Worm (Caenorhabditis elegans) whole organism, L1 larva: ENCODE data around the gene rnh-2.

Experiments used
- C16A3.4 ChIP-seq: fragments of 150-350 bp; optimal IDR thresholded peaks from 2 replicates; lab custom pipeline; 2014; ENCODE audit warnings: missing biosample characterization, missing genetic modification characterization
- C34B4.2 ChIP-seq: sonication (generic microtip); optimal IDR thresholded peaks from 2 replicates; lab custom pipeline; 2017; ENCODE audit warnings: mild to moderate bottlenecking, missing genetic modification characterization, missing compliant biosample characterization
- F16B12.6 ChIP-seq: fragments of 150-350 bp; optimal IDR thresholded peaks from 2 replicates; lab custom pipeline; 2014; ENCODE audit warnings: missing biosample characterization, missing genetic modification characterization
- aha-1 ChIP-seq: fragments of 150-350 bp; optimal IDR thresholded peaks from 2 replicates; lab custom pipeline; 2014; ENCODE audit warnings: missing biosample characterization, missing genetic modification characterization
- blmp-1 ChIP-seq: fragments of 150-350 bp; optimal IDR thresholded peaks from 2 replicates; lab custom pipeline; 2014; ENCODE audit warnings: missing biosample characterization, missing genetic modification characterization
- ceh-8 ChIP-seq: fragments of 200-800 bp; sonication (Bioruptor generic); optimal IDR thresholded peaks from 2 replicates; lab custom pipeline; 2018; ENCODE audit warnings: mild to moderate bottlenecking, missing genetic modification characterization, moderate library complexity, missing compliant biosample characterization
- ces-1 ChIP-seq: fragments of 150-350 bp; optimal IDR thresholded peaks from 2 replicates; lab custom pipeline; 2014; ENCODE audit warnings: missing biosample characterization, missing genetic modification reagents, missing genetic modification characterization
- dpl-1 ChIP-seq, 3 experiments: fragments of 150-350 bp in 2 of 3; sonication (generic microtip) in 1 of 3; optimal IDR thresholded peaks; 2 replicates each; lab custom pipeline; 2014 to 2017; ENCODE audit warnings: missing biosample characterization in 3 of 3, missing genetic modification characterization in 3 of 3, missing genetic modification reagents in 3 of 3
- dsc-1 ChIP-seq: sonication (generic microtip); optimal IDR thresholded peaks from 2 replicates; lab custom pipeline; 2016; ENCODE audit warnings: mild to moderate bottlenecking, missing genetic modification characterization, missing compliant biosample characterization
- efl-1 ChIP-seq, 4 experiments: fragments of 150-350 bp; optimal IDR thresholded peaks in 3 of 4; peaks in 1 of 4; 1 replicate in 1 of 4; 2 replicates in 3 of 4; lab custom pipeline; 2014; ENCODE audit warnings: missing biosample characterization in 2 of 4, missing genetic modification characterization in 2 of 4, missing genetic modification reagents in 2 of 4
- efl-3 ChIP-seq: fragments of 200-800 bp; sonication (Bioruptor generic); optimal IDR thresholded peaks from 2 replicates; lab custom pipeline; 2018; ENCODE audit warnings: mild to moderate bottlenecking, missing genetic modification characterization, missing compliant biosample characterization
- egl-13 ChIP-seq: sonication (generic microtip); optimal IDR thresholded peaks from 2 replicates; lab custom pipeline; 2016; ENCODE audit warnings: missing genotype, missing genetic modification reagents, missing genetic modification characterization, missing compliant biosample characterization
- elt-2 ChIP-seq: sonication (generic microtip); optimal IDR thresholded peaks from 2 replicates; lab custom pipeline; 2016; ENCODE audit warnings: missing genetic modification characterization, mild to moderate bottlenecking, inconsistent platforms, missing compliant biosample characterization, missing genetic modification reagents
- elt-3 ChIP-seq, 6 experiments: fragments of 150-350 bp in 1 of 6; sonication (generic microtip); optimal IDR thresholded peaks; 2 replicates each; lab custom pipeline; 2017 to 2018; ENCODE audit warnings: missing biosample characterization in 6 of 6, missing genetic modification characterization in 6 of 6, inconsistent platforms in 1 of 6
- fkh-10 ChIP-seq: sonication (generic microtip); optimal IDR thresholded peaks from 2 replicates; lab custom pipeline; 2017; ENCODE audit warnings: missing biosample characterization, missing genetic modification reagents, missing genetic modification characterization
- fkh-4 ChIP-seq: sonication (generic microtip); optimal IDR thresholded peaks from 2 replicates; lab custom pipeline; 2016; ENCODE audit warnings: missing compliant biosample characterization, missing genetic modification characterization, borderline replicate concordance
- fos-1 ChIP-seq: fragments of 150-350 bp; optimal IDR thresholded peaks from 2 replicates; lab custom pipeline; 2014; ENCODE audit warnings: missing biosample characterization, missing genetic modification characterization
- grh-1 ChIP-seq: fragments of 200-800 bp; sonication (Bioruptor generic); IDR thresholded peaks from 2 replicates; pipeline ENCODE4 v1.3.6; 2022; ENCODE audit warnings: missing genetic modification reagents, missing genetic modification characterization, missing compliant biosample characterization
- hpl-2 ChIP-seq: fragments of 150-350 bp; optimal IDR thresholded peaks from 2 replicates; lab custom pipeline; 2014; ENCODE audit warnings: missing biosample characterization, missing genetic modification reagents, missing genetic modification characterization
- irx-1 ChIP-seq: sonication (generic microtip); optimal IDR thresholded peaks from 2 replicates; lab custom pipeline; 2016; ENCODE audit warnings: missing genetic modification characterization, missing compliant biosample characterization
- jun-1 ChIP-seq: fragments of 150-350 bp; optimal IDR thresholded peaks from 2 replicates; lab custom pipeline; 2014; ENCODE audit warnings: missing biosample characterization, missing genetic modification reagents, missing genetic modification characterization
- lin-14 ChIP-seq: fragments of 200-800 bp; sonication (Bioruptor generic); optimal IDR thresholded peaks from 2 replicates; lab custom pipeline; 2018; ENCODE audit warnings: mild to moderate bottlenecking, missing genetic modification characterization, moderate library complexity, missing compliant biosample characterization
- lin-15B ChIP-seq: fragments of 150-350 bp; sonication (generic microtip); optimal IDR thresholded peaks from 3 replicates; lab custom pipeline; 2014; ENCODE audit warnings: missing biosample characterization, missing genetic modification characterization
- lin-35 ChIP-seq, 2 experiments: fragments of 150-350 bp; optimal IDR thresholded peaks; 2 replicates each; lab custom pipeline; 2014; ENCODE audit warnings: missing biosample characterization in 2 of 2, missing genetic modification characterization in 2 of 2, missing genetic modification reagents in 2 of 2
- lin-39 ChIP-seq: fragments of 150-350 bp; optimal IDR thresholded peaks from 2 replicates; lab custom pipeline; 2014; ENCODE audit warnings: missing biosample characterization, missing genetic modification reagents, missing genetic modification characterization
- lsy-2 ChIP-seq, 2 experiments: fragments of 150-350 bp; optimal IDR thresholded peaks; 2 replicates each; lab custom pipeline; 2014; ENCODE audit warnings: missing biosample characterization in 2 of 2, missing genetic modification characterization in 2 of 2
- mef-2 ChIP-seq: fragments of 150-350 bp; optimal IDR thresholded peaks from 2 replicates; lab custom pipeline; 2014; ENCODE audit warnings: missing biosample characterization, missing genetic modification characterization
- mep-1 ChIP-seq: fragments of 150-350 bp; optimal IDR thresholded peaks from 2 replicates; lab custom pipeline; 2014; ENCODE audit warnings: missing biosample characterization, missing genetic modification characterization
- nhr-11 ChIP-seq: fragments of 150-350 bp; optimal IDR thresholded peaks from 2 replicates; lab custom pipeline; 2014; ENCODE audit warnings: missing biosample characterization, missing genetic modification characterization
- nhr-19 ChIP-seq: fragments of 200-800 bp; sonication (Bioruptor generic); conservative IDR thresholded peaks from 2 replicates; pipeline ENCODE4 v1.3.6; 2022; ENCODE audit warnings: missing genetic modification characterization, missing compliant biosample characterization
- nhr-20 ChIP-seq: sonication (generic microtip); optimal IDR thresholded peaks from 2 replicates; lab custom pipeline; 2016; ENCODE audit warnings: mild to moderate bottlenecking, missing genetic modification characterization, missing compliant biosample characterization
- nhr-237 ChIP-seq: fragments of 150-350 bp; optimal IDR thresholded peaks from 2 replicates; lab custom pipeline; 2014; ENCODE audit warnings: missing biosample characterization, missing genetic modification characterization
- nhr-47 ChIP-seq: sonication (generic microtip); optimal IDR thresholded peaks from 2 replicates; lab custom pipeline; 2016; ENCODE audit warnings: mild to moderate bottlenecking, missing genetic modification characterization, moderate library complexity, missing compliant biosample characterization
- nhr-71 ChIP-seq: sonication (generic microtip); optimal IDR thresholded peaks from 2 replicates; lab custom pipeline; 2016; ENCODE audit warnings: mild to moderate bottlenecking, missing genetic modification characterization, moderate library complexity, missing compliant biosample characterization
- nhr-84 ChIP-seq: sonication (generic microtip); optimal IDR thresholded peaks from 2 replicates; lab custom pipeline; 2017; ENCODE audit warnings: missing biosample characterization, missing genetic modification characterization
- nhr-85 ChIP-seq: sonication (generic microtip); peaks from one replicate; lab custom pipeline; 2016; ENCODE audit warnings: missing genetic modification characterization, inconsistent platforms, missing compliant biosample characterization
- nhr-90 ChIP-seq: sonication (generic microtip); optimal IDR thresholded peaks from 2 replicates; lab custom pipeline; 2016; ENCODE audit warnings: mild to moderate bottlenecking, missing genetic modification characterization, missing compliant biosample characterization; ENCODE audit not compliant: poor library complexity
- pqm-1 ChIP-seq: sonication (generic microtip); optimal IDR thresholded peaks from 3 replicates; lab custom pipeline; 2017; ENCODE audit warnings: missing biosample characterization, missing genetic modification characterization
- snpc-4 ChIP-seq: fragments of 150-350 bp; optimal IDR thresholded peaks from 2 replicates; lab custom pipeline; 2014; ENCODE audit warnings: missing biosample characterization, missing genetic modification characterization
- snu-23 ChIP-seq: sonication (generic microtip); optimal IDR thresholded peaks from 2 replicates; lab custom pipeline; 2016; ENCODE audit warnings: missing genetic modification characterization, missing compliant biosample characterization
- swsn-7 ChIP-seq: sonication (generic microtip); optimal IDR thresholded peaks from 2 replicates; lab custom pipeline; 2016; ENCODE audit warnings: missing genetic modification characterization, missing compliant biosample characterization
- tbx-2 ChIP-seq: sonication (generic microtip); optimal IDR thresholded peaks from 2 replicates; lab custom pipeline; 2016; ENCODE audit warnings: missing genetic modification characterization, missing compliant biosample characterization
- unc-130 ChIP-seq: fragments of 150-350 bp; optimal IDR thresholded peaks from 2 replicates; lab custom pipeline; 2017; ENCODE audit warnings: missing biosample characterization, missing genetic modification characterization, inconsistent platforms
- unc-30 ChIP-seq: sonication (generic microtip); optimal IDR thresholded peaks from 2 replicates; lab custom pipeline; 2017; ENCODE audit warnings: missing biosample characterization, missing genetic modification characterization
- unc-98 ChIP-seq: fragments of 200-800 bp; sonication (Bioruptor generic); IDR thresholded peaks from 2 replicates; pipeline ENCODE4 v1.3.6; 2022; ENCODE audit warnings: missing genetic modification characterization, missing compliant biosample characterization
- xbp-1 ChIP-seq: sonication (generic microtip); optimal IDR thresholded peaks from 2 replicates; lab custom pipeline; 2016; ENCODE audit warnings: missing genetic modification characterization, missing compliant biosample characterization
- zip-4 ChIP-seq: fragments of 200-800 bp; sonication (Bioruptor generic); optimal IDR thresholded peaks from 2 replicates; lab custom pipeline; 2018; ENCODE audit warnings: mild to moderate bottlenecking, missing genetic modification characterization, moderate library complexity, missing compliant biosample characterization
- ztf-11 ChIP-seq, 2 experiments: sonication (generic microtip); optimal IDR thresholded peaks; 2 replicates each; lab custom pipeline; 2016 to 2017; ENCODE audit warnings: missing genetic modification characterization in 2 of 2, missing biosample characterization in 1 of 2, missing compliant biosample characterization in 1 of 2
- ztf-4 ChIP-seq: fragments of 150-350 bp; optimal IDR thresholded peaks from 2 replicates; lab custom pipeline; 2014; ENCODE audit warnings: missing biosample characterization, missing genetic modification characterization

rnh-2 gene

ce11 chrII:8483793-8484186 is 33.2 kb upstream of the rnh-2 start, which contains the start of gene taap-1 (continued):
- no peak for TF ChIP-seq snpc-4 (tag; lab: Kevin White, UChicago)
- TF ChIP-seq, all 84 proteins: peak for 10

- peak; percentile 19 for TF ChIP-seq nhr-90 (tag; lab: Kevin White, UChicago)
- peak; percentile 31 for TF ChIP-seq blmp-1 (tag; lab: Kevin White, UChicago)
- TF ChIP-seq ceh-8 (GFP tag; lab: Kevin White, UChicago) = no peak
- TF ChIP-seq nhr-84 = no peak
- peak; percentile 50 for TF ChIP-seq nhr-85
- TF ChIP-seq nhr-20 (tag; lab: Kevin White, UChicago) = peak; percentile 67
- TF ChIP-seq elt-2 = peak; percentile 90
- no peak for TF ChIP-seq fos-1
- peak; percentile 38 for TF ChIP-seq nhr-71
- TF ChIP-seq jun-1 (tag; lab: Kevin White, UChicago) = peak; percentile 53
- peak in 1 of 2 experiments; percentile 46 for TF ChIP-seq lin-35 (GFP tag; optimal IDR thresholded peaks at IDR 0.05; lab: Kevin White, UChicago)
- peak; percentile 59 for TF ChIP-seq snu-23 (GFP tag; lab: Kevin White, UChicago)
- peak; percentile 40 for TF ChIP-seq lin-14 (GFP tag; lab: Kevin White, UChicago)
- peak; percentile 16 for TF ChIP-seq ztf-4 (tag; lab: Kevin White, UChicago)
- TF ChIP-seq C16A3.4 (tag; lab: Kevin White, UChicago) = peak; percentile 19
- peak in 1 of 3 experiments; percentile 3 for TF ChIP-seq dpl-1 (GFP tag; optimal IDR thresholded peaks at IDR 0.05; lab: Kevin White, UChicago)
- TF ChIP-seq fkh-10 (GFP tag; lab: Kevin White, UChicago) = no peak
- peak in 1 of 2 experiments; percentile 31 for TF ChIP-seq lsy-2 (tag; optimal IDR thresholded peaks at IDR 0.05; lab: Kevin White, UChicago)
These were observed 32.4 kb upstream of the rnh-2 start for ce11 chrII:8484546-8484945.

ce11 chrII:8485603-8486002 is 31.3 kb upstream of the rnh-2 start, which contains the start of gene gbh-2:
TSS of gene gbh-2 (plus strand) at chrII:8485879.
- TF ChIP-seq nhr-85 (peak; percentile 69), aha-1 (tag; lab: Kevin White, UChicago) (no peak), lin-15B (tag; lab: Kevin White, UChicago) (no peak), irx-1 (tag; lab: Kevin White, UChicago) (no peak), unc-98 (no peak), fkh-4 (tag; lab: Kevin White, UChicago) (no peak), dsc-1 (tag; lab: Kevin White, UChicago) (no peak), elt-2 (peak; percentile 89), efl-1 (optimal IDR thresholded peaks at IDR 0.05; lab: Kevin White, UChicago) (no peak), efl-1 (GFP tag; optimal IDR thresholded peaks at IDR 0.05 in 1 of 2; lab: Kevin White, UChicago) (peak in 1 of 2 experiments; percentile 79), mef-2 (tag; lab: Kevin White, UChicago) (no peak), efl-3 (GFP tag; lab: Kevin White, UChicago) (no peak), snu-23 (GFP tag; lab: Kevin White, UChicago) (peak; percentile 48), ztf-11 (tag; optimal IDR thresholded peaks at IDR 0.05; lab: Kevin White, UChicago) (no peak), ces-1 (GFP tag; lab: Kevin White, UChicago) (no peak), zip-4 (GFP tag; lab: Kevin White, UChicago) (no peak), pqm-1 (no peak), F16B12.6 (tag; lab: Kevin White, UChicago) (no peak), lin-14 (GFP tag; lab: Kevin White, UChicago) (peak; percentile 59), nhr-237 (tag; lab: Kevin White, UChicago) (no peak), dpl-1 (GFP tag; optimal IDR thresholded peaks at IDR 0.05; lab: Kevin White, UChicago) (no peak), lin-39 (no peak), nhr-47 (peak; percentile 25), nhr-90 (tag; lab: Kevin White, UChicago) (peak; percentile 44), xbp-1 (no peak), mep-1 (no peak), egl-13 (no peak), C34B4.2 (tag; lab: Kevin White, UChicago) (no peak), nhr-19 (GFP tag; lab: Robert Waterston, UW) (peak; percentile 34; the same call in 1 of the 2 replicates), grh-1 (GFP tag; lab: Robert Waterston, UW) (no peak), nhr-11 (tag; lab: Kevin White, UChicago) (no peak), unc-30 (tag; lab: Kevin White, UChicago) (no peak), unc-130 (tag; lab: Kevin White, UChicago) (no peak), swsn-7 (tag; lab: Kevin White, UChicago) (no peak), lsy-2 (tag; optimal IDR thresholded peaks at IDR 0.05; lab: Kevin White, UChicago) (peak; percentile 6 to 41), tbx-2 (tag; lab: Kevin White, UChicago) (peak; percentile 21), hpl-2 (GFP tag; lab: Kevin White, UChicago) (no peak), elt-3 (tag; optimal IDR thresholded peaks at IDR 0.05; lab: Kevin White, UChicago) (peak in 2 of 6 experiments; percentile 64 to 67)
